4 worm cellular contexts compared by ENCODE assay signal in genomic region chrV:20755494-20755893, ce11.
TF ChIP-seq lines count a peak whose summit lies in the region.

No protein-coding gene starts in this region.

TF ChIP-seq in whole organism, L2 larva, 48 proteins besides CTCF, POLR2A, EP300 and RAD21:
- TF ChIP-seq alr-1 (tag; optimal IDR thresholded peaks at IDR 0.05; lab: Kevin White, UChicago) (no peak), fos-1 (tag; optimal IDR thresholded peaks at IDR 0.05; lab: Kevin White, UChicago) (peak; percentile 57), F13H6.1 (tag; optimal IDR thresholded peaks at IDR 0.05; lab: Kevin White, UChicago) (no peak), dmd-4 (tag; optimal IDR thresholded peaks at IDR 0.05; lab: Kevin White, UChicago) (no peak)

TF ChIP-seq in whole organism, L3 larva, 47 proteins besides CTCF, POLR2A, EP300 and RAD21:
- TF ChIP-seq pha-4 (tag; optimal IDR thresholded peaks at IDR 0.05; lab: Kevin White, UChicago) (peak; percentile 65), pqm-1 (tag; optimal IDR thresholded peaks at IDR 0.05; lab: Kevin White, UChicago) (peak; percentile 47), elt-2 (tag; optimal IDR thresholded peaks at IDR 0.05; lab: Kevin White, UChicago) (peak; percentile 18), aly-2 (tag; optimal IDR thresholded peaks at IDR 0.05; lab: Kevin White, UChicago) (no peak)

TF ChIP-seq in whole organism, L4 larva, 104 proteins besides CTCF, POLR2A, EP300 and RAD21:
- TF ChIP-seq F49E8.2 (tag; optimal IDR thresholded peaks at IDR 0.05; lab: Kevin White, UChicago; ENCODE audit: borderline replicate concordance) (no peak), lin-38 (GFP tag; IDR thresholded peaks at IDR 0.05; lab: Robert Waterston, UW) (no peak), T26A8.4 (GFP tag; IDR thresholded peaks at IDR 0.05; lab: Robert Waterston, UW) (no peak), ama-1 (optimal IDR thresholded peaks at IDR 0.05; lab: Kevin White, UChicago) (no peak), dve-1 (tag; optimal IDR thresholded peaks at IDR 0.05; lab: Kevin White, UChicago; ENCODE audit: insufficient read depth) (peak; percentile 21), zip-11 (GFP tag; IDR thresholded peaks at IDR 0.05; lab: Robert Waterston, UW) (no peak), tra-1 (GFP tag; IDR thresholded peaks at IDR 0.05; lab: Robert Waterston, UW) (no peak), aha-1 (tag; lab: Kevin White, UChicago) (peak; percentile 69), daf-16 (GFP tag; optimal IDR thresholded peaks at IDR 0.05; lab: Kevin White, UChicago) (no peak), daf-16 (tag; optimal IDR thresholded peaks at IDR 0.05; lab: Kevin White, UChicago) (peak; percentile 6), D1046.2 (GFP tag; IDR thresholded peaks at IDR 0.05; lab: Robert Waterston, UW) (no peak), pha-4 (GFP tag; IDR thresholded peaks at IDR 0.05; lab: Robert Waterston, UW) (peak; percentile 6; the same call in 1 of the 2 replicates), pha-4 (tag; optimal IDR thresholded peaks at IDR 0.05; lab: Kevin White, UChicago) (peak; percentile 81), lin-1 (GFP tag; IDR thresholded peaks at IDR 0.05; lab: Robert Waterston, UW) (no peak), lir-3 (tag; optimal IDR thresholded peaks at IDR 0.05; lab: Kevin White, UChicago) (no peak)
TF ChIP-seq in whole organism, L4 larva: peak in this region for 4.

TF ChIP-seq in whole organism, young adult, 124 proteins besides CTCF, POLR2A, EP300 and RAD21:
- TF ChIP-seq snpc-3.4 (tag; optimal IDR thresholded peaks at IDR 0.05; lab: Kevin White, UChicago), result no peak
- TF ChIP-seq nhr-80 (tag; optimal IDR thresholded peaks at IDR 0.05; lab: Kevin White, UChicago), result peak; percentile 3
- no peak for TF ChIP-seq cebp-1 (GFP tag; IDR thresholded peaks at IDR 0.05; lab: Robert Waterston, UW)
- TF ChIP-seq cebp-1 (tag; optimal IDR thresholded peaks at IDR 0.05; lab: Kevin White, UChicago), result peak; percentile 51
